Worm (Caenorhabditis elegans) whole organism, early embryonic: ENCODE data around the gene sri-65.

Experiments used
- B0310.2 ChIP-seq: sonication (generic microtip); optimal IDR thresholded peaks from 2 replicates; lab custom pipeline; 2016; ENCODE audit warnings: mild to moderate bottlenecking, missing genetic modification characterization, missing compliant biosample characterization
- F13C5.2 ChIP-seq: sonication (generic microtip); optimal IDR thresholded peaks from 2 replicates; lab custom pipeline; 2017; ENCODE audit warnings: mild to moderate bottlenecking, missing genetic modification characterization, inconsistent platforms, missing compliant biosample characterization
- aly-1 ChIP-seq: sonication (generic microtip); optimal IDR thresholded peaks from 2 replicates; lab custom pipeline; 2016; ENCODE audit warnings: missing genetic modification characterization, missing compliant biosample characterization
- ama-1 ChIP-seq: fragments of 150-350 bp; optimal IDR thresholded peaks from 2 replicates; lab custom pipeline; 2014
- ceh-13 ChIP-seq: fragments of 200-800 bp; sonication (Bioruptor generic); optimal IDR thresholded peaks from 2 replicates; lab custom pipeline; 2018; ENCODE audit warnings: mild to moderate bottlenecking, missing genetic modification characterization, missing compliant biosample characterization
- ceh-36 ChIP-seq: sonication (generic microtip); optimal IDR thresholded peaks from 2 replicates; lab custom pipeline; 2016; ENCODE audit warnings: missing genetic modification characterization, inconsistent platforms, missing compliant biosample characterization
- ets-7 ChIP-seq: sonication (generic microtip); optimal IDR thresholded peaks from 2 replicates; lab custom pipeline; 2016; ENCODE audit warnings: missing genotype, missing genetic modification characterization, missing compliant biosample characterization
- flt-1 ChIP-seq: fragments of 200-800 bp; sonication (Bioruptor generic); IDR thresholded peaks from 2 replicates; pipeline ENCODE4 v1.3.6; 2022; ENCODE audit warnings: missing genetic modification characterization, missing compliant biosample characterization
- hmbx-1 ChIP-seq: sonication (generic microtip); optimal IDR thresholded peaks from 2 replicates; lab custom pipeline; 2016; ENCODE audit warnings: mild to moderate bottlenecking, missing genetic modification characterization, missing compliant biosample characterization
- hmg-4 ChIP-seq: fragments of 200-800 bp; sonication (Bioruptor generic); optimal IDR thresholded peaks from 2 replicates; lab custom pipeline; 2018; ENCODE audit warnings: mild to moderate bottlenecking, missing genetic modification characterization, missing compliant biosample characterization
- hnd-1 ChIP-seq: sonication (generic microtip); optimal IDR thresholded peaks from 2 replicates; lab custom pipeline; 2016; ENCODE audit warnings: missing genetic modification characterization, missing compliant biosample characterization
- pes-1 ChIP-seq: fragments of 200-800 bp; sonication (Bioruptor generic); IDR thresholded peaks from 2 replicates; pipeline ENCODE4 v1.3.6; 2022; ENCODE audit warnings: missing genetic modification reagents, missing genetic modification characterization, missing compliant biosample characterization
- scrt-1 ChIP-seq: fragments of 200-800 bp; sonication (Bioruptor generic); IDR thresholded peaks from 2 replicates; pipeline ENCODE4 v1.3.6; 2022; ENCODE audit warnings: missing genetic modification characterization, missing compliant biosample characterization
- sea-1 ChIP-seq: fragments of 200-800 bp; sonication (Bioruptor generic); conservative IDR thresholded peaks from 2 replicates; pipeline ENCODE4 v1.3.6; 2022; ENCODE audit warnings: missing genetic modification characterization, missing compliant biosample characterization
- tbx-11 ChIP-seq: fragments of 200-800 bp; sonication (Bioruptor generic); IDR thresholded peaks from 2 replicates; pipeline ENCODE4 v1.3.6; 2022; ENCODE audit warnings: missing genetic modification characterization, missing compliant biosample characterization
- tbx-37 ChIP-seq: fragments of 200-800 bp; sonication (Bioruptor generic); conservative IDR thresholded peaks from 2 replicates; pipeline ENCODE4 v1.3.6; 2022; ENCODE audit warnings: missing genetic modification reagents, missing genetic modification characterization, missing compliant biosample characterization
- tra-4 ChIP-seq: sonication (generic microtip); optimal IDR thresholded peaks from 2 replicates; lab custom pipeline; 2017; ENCODE audit warnings: missing genetic modification characterization, missing compliant biosample characterization

Gene sri-65

DNA sequence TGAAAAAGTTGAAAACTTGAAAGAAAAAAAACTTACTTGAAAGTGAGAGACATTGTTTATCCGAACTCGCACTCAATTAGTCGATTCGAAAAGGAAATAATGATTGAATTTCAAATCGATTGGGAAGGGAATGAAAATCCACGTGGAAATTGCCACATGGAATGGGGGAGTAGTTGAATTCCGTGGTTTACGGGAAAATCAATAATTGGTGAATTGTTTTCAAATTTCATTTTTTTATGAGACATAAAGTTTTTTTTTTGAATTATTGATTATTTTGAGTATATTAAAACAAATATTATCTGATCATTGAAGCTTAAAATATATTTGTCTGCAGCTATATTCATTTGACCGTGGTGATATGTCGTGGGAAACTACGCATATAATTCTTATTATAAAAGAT is 10.3 kb downstream of the sri-65 start, which contains the start of gene F13A7.1:
Gene F13A7.1 (minus strand): TSS at position 101 of the 400 bp plus-strand sequence.
- TF ChIP-seq aly-1 (tag; lab: Kevin White, UChicago), result no peak
- TF ChIP-seq scrt-1, result no peak
- no peak for TF ChIP-seq sea-1 (GFP tag; lab: Robert Waterston, UW)
- no peak for TF ChIP-seq F13C5.2 (tag; lab: Kevin White, UChicago)
- no peak for TF ChIP-seq pes-1 (GFP tag; lab: Robert Waterston, UW)
- no peak for TF ChIP-seq tbx-11 (GFP tag; lab: Robert Waterston, UW)
- no peak for TF ChIP-seq ama-1
- no peak for TF ChIP-seq hmbx-1 (tag; lab: Kevin White, UChicago)
- no peak for TF ChIP-seq ceh-36 (tag; lab: Kevin White, UChicago)
- TF ChIP-seq flt-1 (GFP tag; lab: Robert Waterston, UW), result no peak
- TF ChIP-seq tbx-37 (GFP tag; lab: Robert Waterston, UW), result no peak
- TF ChIP-seq ceh-13 (GFP tag; lab: Kevin White, UChicago), result no peak
- no peak for TF ChIP-seq hmg-4 (GFP tag; lab: Kevin White, UChicago)
- no peak for TF ChIP-seq hnd-1 (tag; lab: Kevin White, UChicago)
- no peak for TF ChIP-seq B0310.2
- TF ChIP-seq ets-7 (tag; lab: Kevin White, UChicago), result no peak
- no peak for TF ChIP-seq tra-4 (tag; lab: Kevin White, UChicago)

ce11 chrV:16377188-16377587 is 11.0 kb downstream of the sri-65 start:
- no peak for TF ChIP-seq tbx-37 (GFP tag; lab: Robert Waterston, UW)

DNA sequence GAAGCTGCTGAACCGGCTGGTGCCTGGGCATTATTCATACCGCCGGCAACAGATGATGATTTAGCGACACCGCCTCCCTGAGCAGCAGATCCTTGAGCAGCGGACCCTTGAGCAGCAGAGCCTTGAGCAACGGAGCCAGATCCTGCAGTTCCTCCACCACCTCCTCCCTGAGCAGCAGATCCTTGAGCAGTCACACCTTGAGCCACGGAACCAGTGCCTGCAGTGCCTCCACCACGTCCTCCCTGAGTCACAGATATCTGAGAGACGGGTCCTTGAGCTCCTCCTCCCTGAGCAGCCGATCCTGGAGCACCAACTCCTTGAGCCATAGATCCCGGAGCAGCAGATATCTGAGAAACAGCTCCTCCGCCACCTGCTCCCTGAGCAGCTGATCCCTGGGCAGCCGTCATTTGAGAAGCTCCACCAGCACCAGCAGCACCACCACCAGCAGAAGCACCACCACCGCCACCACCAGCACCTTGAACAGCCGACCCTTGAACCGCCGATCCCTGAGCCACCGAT is 11.7 kb downstream of the sri-65 start:
- TF ChIP-seq flt-1 (GFP tag; lab: Robert Waterston, UW) (no peak), F13C5.2 (tag; lab: Kevin White, UChicago) (no peak), ets-7 (tag; lab: Kevin White, UChicago) (no peak), ama-1 (no peak), sea-1 (GFP tag; lab: Robert Waterston, UW) (no peak), tra-4 (tag; lab: Kevin White, UChicago) (no peak), ceh-36 (tag; lab: Kevin White, UChicago) (no peak), hmg-4 (GFP tag; lab: Kevin White, UChicago) (no peak), tbx-11 (GFP tag; lab: Robert Waterston, UW) (no peak)

ce11 chrV:16374676-16375075 is 13.5 kb downstream of the sri-65 start, which contains the start of gene srv-34:
srv-34 (minus strand) TSS chrV:16374776.
- TF ChIP-seq scrt-1 (no peak), aly-1 (tag; lab: Kevin White, UChicago) (no peak), flt-1 (GFP tag; lab: Robert Waterston, UW) (no peak), ets-7 (tag; lab: Kevin White, UChicago) (no peak), B0310.2 (no peak), hnd-1 (tag; lab: Kevin White, UChicago) (no peak), hmg-4 (GFP tag; lab: Kevin White, UChicago) (no peak)

DNA sequence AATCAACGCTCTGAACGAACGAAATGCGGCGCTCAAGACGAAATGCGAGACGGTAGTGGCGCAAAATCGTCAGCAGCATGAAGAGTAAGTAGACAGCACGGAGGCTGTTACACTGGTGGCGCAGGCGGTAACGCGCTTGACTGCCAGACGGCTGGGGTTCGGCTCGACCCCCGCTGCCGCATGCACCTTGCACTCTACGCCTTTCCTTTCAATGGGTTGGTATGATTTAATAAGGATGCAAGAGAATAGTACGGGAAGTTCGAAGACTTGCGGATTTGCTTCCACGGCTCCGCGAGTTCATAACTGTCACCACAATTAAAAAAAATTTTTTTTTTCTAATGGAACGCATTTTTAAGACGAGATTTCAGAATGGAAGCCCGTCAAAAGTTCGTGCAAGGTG is 18.1 kb downstream of the sri-65 start:
- peak; percentile 50 for TF ChIP-seq hnd-1 (tag; lab: Kevin White, UChicago)
- TF ChIP-seq ceh-36 (tag; lab: Kevin White, UChicago), result peak; percentile 76
- peak; percentile 57 for TF ChIP-seq B0310.2
- peak; percentile 75 for TF ChIP-seq hmg-4 (GFP tag; lab: Kevin White, UChicago)
- TF ChIP-seq ama-1, result no peak
- peak; percentile 43 for TF ChIP-seq ceh-13 (GFP tag; lab: Kevin White, UChicago)
- TF ChIP-seq scrt-1, result peak; percentile 90
- peak; percentile 70 for TF ChIP-seq tbx-11 (GFP tag; lab: Robert Waterston, UW)
- peak; percentile 76 for TF ChIP-seq F13C5.2 (tag; lab: Kevin White, UChicago)
- TF ChIP-seq aly-1 (tag; lab: Kevin White, UChicago), result peak; percentile 89
- TF ChIP-seq flt-1 (GFP tag; lab: Robert Waterston, UW), result peak; percentile 78
- TF ChIP-seq ets-7 (tag; lab: Kevin White, UChicago), result peak; percentile 39
- TF ChIP-seq sea-1 (GFP tag; lab: Robert Waterston, UW), result peak; percentile 75
- peak; percentile 84 for TF ChIP-seq pes-1 (GFP tag; lab: Robert Waterston, UW)
- peak; percentile 61 for TF ChIP-seq tra-4 (tag; lab: Kevin White, UChicago)
- no peak for TF ChIP-seq hmbx-1 (tag; lab: Kevin White, UChicago)
- peak; percentile 52; the same call in 1 of the 2 replicates for TF ChIP-seq tbx-37 (GFP tag; lab: Robert Waterston, UW)

DNA sequence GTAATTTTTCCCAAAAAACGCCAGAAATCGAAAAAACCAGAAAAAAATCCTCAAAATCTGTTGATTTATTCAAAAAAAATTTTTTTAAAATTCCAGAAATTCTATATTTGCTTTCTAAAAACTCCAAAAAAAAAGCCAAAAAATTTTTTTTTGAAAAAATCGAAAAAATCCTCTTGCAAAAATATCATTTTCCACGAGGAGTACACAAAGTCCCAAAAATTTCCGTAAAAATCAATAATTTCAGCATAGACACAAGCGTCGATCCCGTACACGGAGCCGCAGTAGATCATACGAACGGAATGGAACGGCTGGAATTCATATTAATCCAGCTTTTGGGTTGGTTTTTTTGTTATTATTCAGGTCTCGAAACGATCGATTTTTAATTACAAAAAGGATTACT is 20.0 kb downstream of the sri-65 start:
- TF ChIP-seq scrt-1 (no peak), F13C5.2 (tag; lab: Kevin White, UChicago) (no peak), pes-1 (GFP tag; lab: Robert Waterston, UW) (no peak), ceh-36 (tag; lab: Kevin White, UChicago) (no peak), tra-4 (tag; lab: Kevin White, UChicago) (no peak), ceh-13 (GFP tag; lab: Kevin White, UChicago) (no peak), sea-1 (GFP tag; lab: Robert Waterston, UW) (no peak), flt-1 (GFP tag; lab: Robert Waterston, UW) (no peak), hmg-4 (GFP tag; lab: Kevin White, UChicago) (no peak), ama-1 (no peak), hnd-1 (tag; lab: Kevin White, UChicago) (no peak), B0310.2 (no peak), tbx-11 (GFP tag; lab: Robert Waterston, UW) (no peak), hmbx-1 (tag; lab: Kevin White, UChicago) (no peak), ets-7 (tag; lab: Kevin White, UChicago) (no peak), tbx-37 (GFP tag; lab: Robert Waterston, UW) (no peak)

ce11 chrV:16367575-16367974 is 20.6 kb downstream of the sri-65 start, which contains the start of gene W08G11.3:
W08G11.3 (plus strand) TSS chrV:16367681.
- TF ChIP-seq ama-1, result peak; percentile 56
- no peak for TF ChIP-seq ceh-13 (GFP tag; lab: Kevin White, UChicago)
